Fruit fly (Drosophila melanogaster) whole organism, wandering third instar larva: ENCODE results near the gene CG42500.

Experiments used
- CG32264 ChIP-seq: fragments of 200-800 bp; sonication (Bioruptor generic); optimal IDR thresholded peaks from 2 replicates; lab custom pipeline; 2016; ENCODE audit warnings: missing biosample characterization, missing genetic modification characterization
- HLH106 ChIP-seq: fragments of 200-800 bp; optimal IDR thresholded peaks from 3 replicates; lab custom pipeline; 2019; ENCODE audit warnings: missing biosample characterization, mild to moderate bottlenecking, missing genetic modification characterization, moderate library complexity
- Hnf4 ChIP-seq: fragments of 200-800 bp; sonication (Bioruptor generic); optimal IDR thresholded peaks from 2 replicates; lab custom pipeline; 2016; ENCODE audit warnings: missing biosample characterization, mild to moderate bottlenecking, missing genetic modification characterization
- Hr78 ChIP-seq: fragments of >200 bp; optimal IDR thresholded peaks from 2 replicates; lab custom pipeline; 2017; ENCODE audit warnings: missing biosample characterization, missing genetic modification characterization
- Sp1 ChIP-seq: fragments of 200-800 bp; sonication (Bioruptor generic); optimal IDR thresholded peaks from 3 replicates; lab custom pipeline; 2019; ENCODE audit warnings: missing biosample characterization, mild to moderate bottlenecking, missing genetic modification characterization, moderate library complexity
- dl ChIP-seq, 2 experiments: fragments of 175-275, 200-275 bp in 1 of 2; fragments of 200-275 bp in 1 of 2; sonication (Bioruptor generic); optimal IDR thresholded peaks; lab custom pipeline; 2018; ENCODE audit warnings: mild to moderate bottlenecking in 2 of 2, missing biosample characterization in 2 of 2, missing genetic modification characterization in 2 of 2, moderate library complexity in 2 of 2; ENCODE audit not compliant: partially characterized antibody in 2 of 2, insufficient read depth in 1 of 2
- dsf ChIP-seq: sonication (Bioruptor generic); optimal IDR thresholded peaks from 2 replicates; lab custom pipeline; 2016; ENCODE audit warnings: missing biosample characterization, missing genetic modification characterization, borderline replicate concordance
- h ChIP-seq: fragments of 200-800 bp; sonication (Bioruptor generic); optimal IDR thresholded peaks from 3 replicates; lab custom pipeline; 2016; ENCODE audit warnings: missing biosample characterization, mild to moderate bottlenecking, missing genetic modification characterization
- jim ChIP-seq: fragments of 175-275, 200-325 bp; sonication (Bioruptor generic); optimal IDR thresholded peaks from 2 replicates; lab custom pipeline; 2016; ENCODE audit warnings: missing biosample characterization, mild to moderate bottlenecking, missing genetic modification characterization
- usp ChIP-seq: fragments of >200 bp; optimal IDR thresholded peaks from 2 replicates; lab custom pipeline; 2017; ENCODE audit warnings: missing biosample characterization, missing genetic modification characterization
- woc ChIP-seq: sonication (Bioruptor generic); optimal IDR thresholded peaks from 2 replicates; lab custom pipeline; 2016; ENCODE audit warnings: missing biosample characterization, mild to moderate bottlenecking, missing genetic modification characterization

- TF ChIP-seq dsf (GFP tag; lab: Kevin White, UChicago) (no peak), dl (GFP tag; optimal IDR thresholded peaks at IDR 0.05; lab: Kevin White, UChicago; ENCODE audit: insufficient read depth in 1 of 2, partially characterized antibody in 2 of 2) (no peak), HLH106 (tag; lab: Kevin White, UChicago) (no peak), CG32264 (GFP tag; lab: Kevin White, UChicago) (no peak), woc (GFP tag; lab: Kevin White, UChicago) (no peak), Hnf4 (no peak), Sp1 (GFP tag; lab: Kevin White, UChicago) (no peak), h (GFP tag; lab: Kevin White, UChicago) (no peak), usp (no peak), Hr78 (GFP tag; lab: Kevin White, UChicago) (no peak), jim (GFP tag; lab: Kevin White, UChicago) (no peak)
Measured at dm6 chr3R:14131972-14132371, 20.5 kb downstream of the CG42500 start, which contains the start of gene CG14356.
